Fruit fly (Drosophila melanogaster) whole organism: Measurements from ENCODE around the gene Ir7e.

ENCODE experiments used
- CG8478 ChIP-seq: fragments of >200 bp; optimal IDR thresholded peaks from 2 replicates; lab custom pipeline; 2018; ENCODE audit warnings: inconsistent platforms
- Dll ChIP-seq: fragments of >200 bp; optimal IDR thresholded peaks from 2 replicates; lab custom pipeline; 2017
- EcR ChIP-seq, 2 experiments: fragments of >200 bp; optimal IDR thresholded peaks; 2 replicates each; lab custom pipeline; 2017; ENCODE audit warnings: missing biosample characterization in 2 of 2, missing genetic modification characterization in 2 of 2, missing genetic modification reagents in 2 of 2
- pan ChIP-seq: fragments of >200 bp; optimal IDR thresholded peaks from 2 replicates; lab custom pipeline; 2017
- psq ChIP-seq: fragments of >200 bp; optimal IDR thresholded peaks from 2 replicates; lab custom pipeline; 2017
- usp ChIP-seq: fragments of >200 bp; optimal IDR thresholded peaks from 2 replicates; lab custom pipeline; 2017; ENCODE audit warnings: missing biosample characterization, missing genetic modification characterization, mixed read lengths

The Ir7e gene

dm6 chrX:7901153-7902038 lies 19.9 kb upstream of the Ir7e start, which contains the start of the genes RpS6 and bys:
TSS of gene RpS6 (minus strand) at chrX:7901331.
TSS of gene bys (plus strand) at chrX:7901880.
- no peak for TF ChIP-seq usp (GFP tag; lab: Kevin White, UChicago)
- TF ChIP-seq Dll: no peak
- TF ChIP-seq psq (lab: Kevin White, UChicago): no peak
- no peak for TF ChIP-seq EcR (GFP tag; optimal IDR thresholded peaks at IDR 0.05; lab: Kevin White, UChicago)
- no peak for TF ChIP-seq pan
- TF ChIP-seq CG8478: no peak

DNA sequence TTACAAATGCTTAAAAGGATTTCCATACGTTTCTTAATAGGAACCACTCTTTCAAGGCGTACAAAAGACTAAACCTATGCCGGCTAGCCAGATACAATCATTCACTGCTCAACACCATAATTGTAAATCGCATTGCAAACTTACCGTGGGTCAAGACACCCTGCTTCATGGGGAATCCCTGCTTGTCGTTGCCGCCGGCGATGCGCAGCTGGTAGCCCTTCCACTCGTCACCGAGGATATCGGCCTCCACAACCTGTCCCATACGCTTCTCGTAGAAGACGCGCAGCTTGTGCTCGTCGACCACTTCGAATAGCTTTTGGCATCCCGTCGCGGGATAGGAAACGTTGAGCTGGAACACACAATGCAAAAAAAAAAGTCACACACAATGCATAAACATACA lies 19.2 kb upstream of the Ir7e start:
- TF ChIP-seq pan (no peak), EcR (GFP tag; optimal IDR thresholded peaks at IDR 0.05; lab: Kevin White, UChicago) (no peak), Dll (no peak), psq (lab: Kevin White, UChicago) (no peak), CG8478 (no peak), usp (GFP tag; lab: Kevin White, UChicago) (no peak)

DNA sequence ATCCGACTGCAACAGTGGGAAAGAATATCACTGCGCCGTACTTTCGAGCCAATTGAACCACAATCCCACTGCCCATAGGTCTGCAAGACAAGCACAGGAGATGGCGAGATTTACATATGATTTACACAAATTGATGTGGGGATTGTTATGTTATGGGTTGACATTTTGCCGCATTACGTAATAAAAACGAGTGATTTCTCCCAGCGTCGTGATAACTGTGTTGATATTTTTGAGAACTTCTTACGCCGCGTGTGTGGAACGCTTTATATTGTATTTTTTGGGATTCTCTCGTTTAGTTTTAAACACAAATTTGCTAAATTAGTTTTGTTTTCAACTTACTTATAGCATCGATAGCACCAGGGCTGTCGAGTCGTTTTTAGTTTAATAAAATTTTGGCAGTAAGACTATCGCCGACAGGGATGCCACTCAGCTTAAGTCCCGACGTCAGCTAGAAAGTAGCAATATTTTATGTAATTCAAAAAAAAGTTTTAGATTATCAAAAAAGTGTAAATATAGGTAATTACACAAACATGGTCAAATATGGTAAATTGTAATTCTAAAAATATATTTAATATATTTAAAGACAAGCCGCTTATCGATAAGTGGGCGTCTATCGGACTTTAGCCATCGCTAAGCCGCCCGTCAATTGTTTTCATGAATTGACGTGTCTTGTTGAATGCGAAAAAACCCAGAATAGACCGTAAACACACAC lies 12.1 kb upstream of the Ir7e start, which contains the start of the genes CG45089, ND-MNLL and p115:
Gene CG45089 (minus strand): TSS at position 388 of the 712 bp plus-strand sequence.
Gene ND-MNLL (minus strand): TSS at position 388 of the 712 bp plus-strand sequence.
Gene p115 (plus strand): TSS at position 621 of the 712 bp plus-strand sequence.
- no peak for TF ChIP-seq usp (GFP tag; lab: Kevin White, UChicago)
- no peak for TF ChIP-seq psq (lab: Kevin White, UChicago)
- TF ChIP-seq CG8478: no peak
- TF ChIP-seq EcR (GFP tag; optimal IDR thresholded peaks at IDR 0.05; lab: Kevin White, UChicago): no peak
- TF ChIP-seq pan: no peak
- TF ChIP-seq Dll: no peak

- TF ChIP-seq CG8478 (no peak), Dll (no peak), psq (lab: Kevin White, UChicago) (no peak), usp (GFP tag; lab: Kevin White, UChicago) (no peak), EcR (GFP tag; optimal IDR thresholded peaks at IDR 0.05; lab: Kevin White, UChicago) (no peak), pan (no peak)
These were observed 11.0 kb upstream of the Ir7e start for dm6 chrX:7892539-7892899.

dm6 chrX:7891596-7892538 lies 10.4 kb upstream of the Ir7e start, which contains the start of gene Nek2:
TSS of gene Nek2 (minus strand) at chrX:7891646.
- TF ChIP-seq CG8478: no peak
- TF ChIP-seq EcR (GFP tag; optimal IDR thresholded peaks at IDR 0.05; lab: Kevin White, UChicago): no peak
- no peak for TF ChIP-seq usp (GFP tag; lab: Kevin White, UChicago)
- TF ChIP-seq psq (lab: Kevin White, UChicago): no peak
- TF ChIP-seq Dll: no peak
- no peak for TF ChIP-seq pan

DNA sequence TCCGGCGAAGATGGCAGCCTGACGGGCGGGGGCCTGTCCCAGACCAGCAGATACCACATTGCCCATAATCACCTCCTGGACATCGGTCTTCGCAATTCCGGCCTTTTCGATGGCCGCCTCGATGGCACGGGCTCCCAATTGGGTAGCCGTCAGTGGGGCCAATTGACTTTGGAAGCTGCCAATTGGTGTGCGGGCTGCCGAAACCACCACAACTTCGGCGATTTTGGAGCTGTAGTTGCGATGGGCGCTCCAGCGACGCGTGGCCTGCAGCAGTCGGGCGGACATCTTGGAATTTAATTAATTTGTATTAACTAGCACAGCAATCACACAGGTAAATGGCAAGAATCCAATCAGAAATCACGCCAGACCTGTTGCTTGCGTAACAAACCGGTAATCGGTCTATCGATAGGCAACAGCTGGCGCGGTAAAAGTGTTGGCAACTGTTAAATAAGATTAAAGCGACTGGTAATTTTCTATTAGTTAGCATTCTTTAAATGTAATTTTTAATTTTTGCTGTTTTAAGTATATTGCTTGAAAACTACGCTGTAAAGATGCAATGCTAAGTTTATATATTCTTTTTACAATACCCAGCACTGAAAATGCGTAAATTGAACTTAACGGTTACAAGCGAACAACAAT lies 7.0 kb upstream of the Ir7e start, which contains the start of gene Acat1:
Gene Acat1 (minus strand): TSS at position 400 of the 639 bp plus-strand sequence.
- TF ChIP-seq CG8478 (no peak), pan (no peak), EcR (GFP tag; optimal IDR thresholded peaks at IDR 0.05; lab: Kevin White, UChicago) (no peak), usp (GFP tag; lab: Kevin White, UChicago) (no peak), psq (lab: Kevin White, UChicago) (no peak), Dll (no peak)

- TF ChIP-seq EcR (GFP tag; optimal IDR thresholded peaks at IDR 0.05; lab: Kevin White, UChicago) (no peak), pan (no peak), CG8478 (no peak), usp (GFP tag; lab: Kevin White, UChicago) (no peak), psq (lab: Kevin White, UChicago) (no peak), Dll (no peak)
These were observed 2.9 kb upstream of the Ir7e start, which contains the start of gene Ir7g for dm6 chrX:7884360-7884759. TSS of gene Ir7g (plus strand) at chrX:7884660.

dm6 chrX:7883926-7884325 lies 2.4 kb upstream of the Ir7e start, which contains the start of gene Ir7f:
TSS of gene Ir7f (minus strand) at chrX:7884026.
- no peak for TF ChIP-seq CG8478
- TF ChIP-seq Dll: no peak
- TF ChIP-seq EcR (GFP tag; optimal IDR thresholded peaks at IDR 0.05; lab: Kevin White, UChicago): no peak
- TF ChIP-seq pan: no peak
- no peak for TF ChIP-seq usp (GFP tag; lab: Kevin White, UChicago)
- no peak for TF ChIP-seq psq (lab: Kevin White, UChicago)

DNA sequence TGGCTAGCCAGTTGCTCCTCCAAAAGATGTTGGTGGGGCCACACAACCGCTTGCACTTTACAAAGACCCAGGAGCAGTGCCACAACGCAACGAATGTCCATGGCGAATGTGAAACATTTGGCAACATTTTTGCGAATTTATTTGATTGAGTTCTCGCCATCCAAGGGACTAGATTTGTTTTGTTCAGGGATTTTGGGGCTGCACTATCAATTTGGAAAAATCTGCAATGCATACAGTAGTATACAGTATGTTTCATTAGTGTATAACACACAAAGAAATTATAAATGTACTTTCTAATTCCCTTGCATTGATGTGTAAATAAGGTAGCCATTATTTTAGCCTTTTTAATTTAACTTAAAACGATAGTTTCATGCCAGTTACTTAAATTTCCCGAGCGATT lies 2.7 kb downstream of the Ir7e start, which contains the start of gene Ir7d:
Gene Ir7d (minus strand): TSS at position 101 of the 400 bp plus-strand sequence.
- TF ChIP-seq CG8478 (no peak), usp (GFP tag; lab: Kevin White, UChicago) (no peak), psq (lab: Kevin White, UChicago) (no peak), pan (no peak), Dll (no peak), EcR (GFP tag; optimal IDR thresholded peaks at IDR 0.05; lab: Kevin White, UChicago) (no peak)

dm6 chrX:7874094-7874493 lies 7.4 kb downstream of the Ir7e start, which contains the start of gene Ir7c:
TSS of gene Ir7c (plus strand) at chrX:7874394.
- no peak for TF ChIP-seq pan
- TF ChIP-seq psq (lab: Kevin White, UChicago): no peak
- no peak for TF ChIP-seq Dll
- TF ChIP-seq EcR (GFP tag; optimal IDR thresholded peaks at IDR 0.05; lab: Kevin White, UChicago): no peak
- no peak for TF ChIP-seq CG8478
- no peak for TF ChIP-seq usp (GFP tag; lab: Kevin White, UChicago)
